Worm (Caenorhabditis elegans) whole organism, L1 larva: ENCODE results near the gene ceh-48.

Experiments
- egl-27 ChIP-seq, 2 experiments: fragments of 150-350 bp in 1 of 2; sonication (generic microtip); optimal IDR thresholded peaks; 3 replicates each; lab custom pipeline; 2017 to 2018; ENCODE audit warnings: missing biosample characterization in 2 of 2, missing genetic modification characterization in 2 of 2, missing genetic modification reagents in 2 of 2
- mdl-1 ChIP-seq, 2 experiments: fragments of 150-350 bp; optimal IDR thresholded peaks; 2 replicates each; lab custom pipeline; 2014 to 2017; ENCODE audit warnings: missing biosample characterization in 2 of 2, missing genetic modification characterization in 2 of 2, inconsistent platforms in 1 of 2
- sup-37 ChIP-seq: fragments of 200-800 bp; sonication (Bioruptor generic); optimal IDR thresholded peaks from 2 replicates; lab custom pipeline; 2018; ENCODE audit warnings: mild to moderate bottlenecking, missing genetic modification characterization, missing compliant biosample characterization

DNA sequence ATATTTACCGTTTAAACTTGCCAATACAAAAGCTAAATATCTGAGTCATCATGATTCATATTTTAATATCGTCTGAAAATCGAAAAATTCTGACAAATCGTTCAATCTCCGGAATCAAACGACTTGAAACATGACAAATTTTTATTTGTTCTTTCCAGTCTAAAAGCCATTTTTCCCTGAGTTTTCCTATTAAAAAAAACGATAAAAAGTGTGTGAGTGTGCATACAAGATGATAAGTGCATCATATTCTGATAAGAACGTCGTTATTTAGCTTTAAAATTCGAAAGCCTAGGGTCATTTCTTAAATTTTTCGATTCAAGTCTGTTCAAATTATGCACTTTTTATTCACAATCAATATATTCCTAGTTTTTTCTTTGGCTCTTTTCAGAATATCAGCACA lies 18.0 kb downstream of the ceh-48 start, which contains the start of gene H20E11.1:
- no peak for TF ChIP-seq mdl-1 (tag; optimal IDR thresholded peaks at IDR 0.05; lab: Kevin White, UChicago)
- TF ChIP-seq egl-27 (tag; optimal IDR thresholded peaks at IDR 0.05; lab: Kevin White, UChicago) = no peak
- no peak for TF ChIP-seq sup-37 (GFP tag; lab: Kevin White, UChicago)
